Fruit fly (Drosophila melanogaster) whole organism, embryonic: ENCODE results near the gene loaf.

Experiments used
- Aef1 ChIP-seq: fragments of 200-800 bp; sonication (Bioruptor generic); IDR thresholded peaks from 3 replicates; pipeline ENCODE4 v1.3.6; 2022; ENCODE audit warnings: missing biosample characterization, missing genetic modification characterization
- CG10274 ChIP-seq: fragments of 200-800 bp; sonication (Bioruptor generic); optimal IDR thresholded peaks from 3 replicates; lab custom pipeline; 2017; ENCODE audit warnings: missing biosample characterization, mild to moderate bottlenecking, missing genetic modification characterization
- CG12236 ChIP-seq: fragments of 200-800 bp; sonication (Bioruptor generic); optimal IDR thresholded peaks from 2 replicates; lab custom pipeline; 2016; ENCODE audit warnings: missing biosample characterization, missing genetic modification characterization
- CG14441 ChIP-seq: fragments of 200-800 bp; sonication (Bioruptor generic); IDR thresholded peaks from 2 replicates; pipeline ENCODE4 v1.3.6; 2022; ENCODE audit warnings: missing biosample characterization, missing genetic modification characterization
- CG15073 ChIP-seq: fragments of 200-800 bp; sonication (Bioruptor generic); optimal IDR thresholded peaks from 2 replicates; lab custom pipeline; 2016; ENCODE audit warnings: missing biosample characterization, missing genetic modification characterization
- CG15269 ChIP-seq: fragments of 200-800 bp; sonication (Bioruptor generic); optimal IDR thresholded peaks from 2 replicates; lab custom pipeline; 2018; ENCODE audit warnings: missing biosample characterization, mild to moderate bottlenecking, missing genetic modification characterization, moderate library complexity
- CG1602 ChIP-seq: fragments of 200-800 bp; sonication (Bioruptor generic); optimal IDR thresholded peaks from 3 replicates; lab custom pipeline; 2016; ENCODE audit warnings: missing biosample characterization, missing genetic modification characterization
- CG17186 ChIP-seq: fragments of 200-800 bp; sonication (Bioruptor generic); optimal IDR thresholded peaks from 3 replicates; lab custom pipeline; 2017; ENCODE audit warnings: missing biosample characterization, missing genetic modification reagents, missing genetic modification characterization
- CG18599 ChIP-seq: fragments of 200-800 bp; sonication (Bioruptor generic); optimal IDR thresholded peaks from 3 replicates; lab custom pipeline; 2017; ENCODE audit warnings: missing biosample characterization, missing genetic modification characterization, mild to moderate bottlenecking, moderate library complexity, missing genetic modification reagents
- CG2120 ChIP-seq: fragments of 200-800 bp; sonication (Bioruptor generic); optimal IDR thresholded peaks from 3 replicates; lab custom pipeline; 2016; ENCODE audit warnings: missing biosample characterization, missing genetic modification characterization
- CG2712 ChIP-seq: fragments of 200-800 bp; optimal IDR thresholded peaks from 3 replicates; lab custom pipeline; 2019; ENCODE audit warnings: missing biosample characterization, mild to moderate bottlenecking, missing genetic modification characterization, moderate library complexity
- CG2889 ChIP-seq: fragments of 200-800 bp; sonication (Bioruptor generic); IDR thresholded peaks from 3 replicates; pipeline ENCODE4 v1.3.6; 2022; ENCODE audit warnings: missing biosample characterization, missing genetic modification characterization
- CG30020 ChIP-seq: fragments of 200-800 bp; optimal IDR thresholded peaks from 2 replicates; lab custom pipeline; 2019; ENCODE audit warnings: missing biosample characterization, mild to moderate bottlenecking, missing genetic modification characterization, moderate library complexity
- CG3065 ChIP-seq: fragments of 200-800 bp; sonication (Bioruptor generic); optimal IDR thresholded peaks from 2 replicates; lab custom pipeline; 2016; ENCODE audit warnings: missing biosample characterization, missing genetic modification characterization
- CG3847 ChIP-seq: fragments of 200-800 bp; sonication (Bioruptor generic); IDR thresholded peaks from 2 replicates; pipeline ENCODE4 v1.3.6; 2022; ENCODE audit warnings: missing biosample characterization, missing genetic modification characterization
- CG7271 ChIP-seq: fragments of 200-800 bp; sonication (Bioruptor generic); optimal IDR thresholded peaks from 2 replicates; lab custom pipeline; 2018; ENCODE audit warnings: missing biosample characterization, mild to moderate bottlenecking, missing genetic modification characterization, moderate library complexity
- CG8359 ChIP-seq: fragments of 200-800 bp; sonication (Bioruptor generic); optimal IDR thresholded peaks from 2 replicates; lab custom pipeline; 2017; ENCODE audit warnings: missing biosample characterization, mild to moderate bottlenecking, missing genetic modification characterization, borderline replicate concordance
- CG8924 ChIP-seq: fragments of 200-800 bp; optimal IDR thresholded peaks from 3 replicates; lab custom pipeline; 2019; ENCODE audit warnings: missing biosample characterization, mild to moderate bottlenecking, missing genetic modification characterization, moderate library complexity
- HmgZ ChIP-seq: fragments of 200-800 bp; sonication (Bioruptor generic); optimal IDR thresholded peaks from 2 replicates; lab custom pipeline; 2018; ENCODE audit warnings: missing biosample characterization, mild to moderate bottlenecking, missing genetic modification characterization
- MBD-R2 ChIP-seq: fragments of 200-800 bp; sonication (Bioruptor generic); IDR thresholded peaks from 2 replicates; pipeline ENCODE4 v1.3.6; 2022; ENCODE audit warnings: missing biosample characterization, missing genetic modification characterization
- Myb ChIP-seq: fragments of 200-800 bp; sonication (Bioruptor generic); optimal IDR thresholded peaks from 2 replicates; lab custom pipeline; 2016; ENCODE audit warnings: missing biosample characterization, missing genetic modification characterization
- Nf-YB ChIP-seq: fragments of 200-800 bp; sonication (Bioruptor generic); optimal IDR thresholded peaks from 3 replicates; lab custom pipeline; 2019; ENCODE audit warnings: missing biosample characterization, mild to moderate bottlenecking, missing genetic modification characterization, moderate library complexity
- Pdp1 ChIP-seq, 2 experiments: fragments of 200-800 bp; sonication (Bioruptor generic); optimal IDR thresholded peaks; 3 replicates each; lab custom pipeline; 2016; ENCODE audit warnings: missing biosample characterization in 2 of 2, missing genetic modification characterization in 2 of 2, mild to moderate bottlenecking in 1 of 2, moderate library complexity in 1 of 2
- Poxn ChIP-seq: fragments of 200-800 bp; sonication (Bioruptor generic); IDR thresholded peaks from 2 replicates; pipeline ENCODE4 v1.3.6; 2022; ENCODE audit warnings: missing biosample characterization, missing genetic modification characterization
- Scr ChIP-seq: fragments of 200-800 bp; sonication (Bioruptor generic); IDR thresholded peaks from 2 replicates; pipeline ENCODE4 v1.3.6; 2022; ENCODE audit warnings: missing biosample characterization, missing genetic modification characterization; ENCODE audit not compliant: partially characterized antibody
- Taf1 ChIP-seq: fragments of 200-800 bp; sonication (Bioruptor generic); IDR thresholded peaks from 2 replicates; pipeline ENCODE4 v1.3.6; 2022; ENCODE audit warnings: missing biosample characterization, missing genetic modification characterization
- Tbp ChIP-seq: fragments of >200 bp; optimal IDR thresholded peaks from 2 replicates; lab custom pipeline; 2018; ENCODE audit warnings: missing biosample characterization, missing genetic modification characterization
- Usf ChIP-seq: fragments of 200-800 bp; sonication (Bioruptor generic); optimal IDR thresholded peaks from 2 replicates; lab custom pipeline; 2017; ENCODE audit warnings: missing genotype, missing biosample characterization, missing genetic modification characterization
- YL-1 ChIP-seq: fragments of 200-800 bp; sonication (Bioruptor generic); optimal IDR thresholded peaks from 3 replicates; lab custom pipeline; 2017; ENCODE audit warnings: missing biosample characterization, mild to moderate bottlenecking, missing genetic modification characterization
- al ChIP-seq: fragments of 200-800 bp; sonication (Bioruptor generic); IDR thresholded peaks from 2 replicates; pipeline ENCODE4 v1.3.6; 2022; ENCODE audit warnings: missing biosample characterization, missing genetic modification characterization
- cad ChIP-seq: fragments of >200 bp; optimal IDR thresholded peaks from 2 replicates; lab custom pipeline; 2017; ENCODE audit warnings: missing biosample characterization, missing genetic modification characterization
- dimm ChIP-seq: fragments of 200-800 bp; sonication (Bioruptor generic); IDR thresholded peaks from 2 replicates; pipeline ENCODE4 v1.3.6; 2022; ENCODE audit warnings: missing biosample characterization, missing genetic modification characterization
- dmrt99B ChIP-seq: fragments of 200-800 bp; sonication (Bioruptor generic); optimal IDR thresholded peaks from 2 replicates; lab custom pipeline; 2018; ENCODE audit warnings: missing biosample characterization, mild to moderate bottlenecking, missing genetic modification characterization, moderate library complexity
- eyg ChIP-seq: fragments of 200-800 bp; sonication (Bioruptor generic); optimal IDR thresholded peaks from 3 replicates; lab custom pipeline; 2016; ENCODE audit warnings: missing biosample characterization, missing genetic modification characterization
- fd3F ChIP-seq: fragments of 200-800 bp; sonication (Bioruptor generic); optimal IDR thresholded peaks from 2 replicates; lab custom pipeline; 2018; ENCODE audit warnings: missing biosample characterization, mild to moderate bottlenecking, missing genetic modification characterization, moderate library complexity
- fu2 ChIP-seq: fragments of 200-800 bp; sonication (Bioruptor generic); optimal IDR thresholded peaks from 2 replicates; lab custom pipeline; 2016; ENCODE audit warnings: missing biosample characterization, missing genetic modification characterization
- gcm2 ChIP-seq: fragments of 200-800 bp; sonication (Bioruptor generic); optimal IDR thresholded peaks from 2 replicates; lab custom pipeline; 2016; ENCODE audit warnings: missing biosample characterization, missing genetic modification characterization
- grn ChIP-seq: fragments of 200-800 bp; sonication (Bioruptor generic); optimal IDR thresholded peaks from 3 replicates; lab custom pipeline; 2017; ENCODE audit warnings: missing biosample characterization, missing genetic modification characterization
- hkb ChIP-seq, 2 experiments: fragments of 200-800 bp in 1 of 2; fragments of >200 bp in 1 of 2; sonication (Bioruptor generic) in 1 of 2; IDR thresholded peaks in 1 of 2; optimal IDR thresholded peaks in 1 of 2; 2 replicates each; pipeline versions ENCODE4 v1.3.6 to Lab custom; 2017 to 2022; ENCODE audit warnings: missing biosample characterization in 1 of 2, missing genetic modification characterization in 1 of 2
- inv ChIP-seq: fragments of 200-800 bp; sonication (Bioruptor generic); IDR thresholded peaks from 2 replicates; pipeline ENCODE4 v1.3.6; 2022; ENCODE audit warnings: missing biosample characterization, missing genetic modification characterization; ENCODE audit not compliant: partially characterized antibody
- odd ChIP-seq: fragments of 200-800 bp; sonication (Bioruptor generic); optimal IDR thresholded peaks from 2 replicates; lab custom pipeline; 2017; ENCODE audit warnings: missing biosample characterization, mild to moderate bottlenecking, missing genetic modification characterization
- pros ChIP-seq: fragments of 200-800 bp; sonication (Bioruptor generic); optimal IDR thresholded peaks from 3 replicates; lab custom pipeline; 2019; ENCODE audit warnings: missing biosample characterization, mild to moderate bottlenecking, missing genetic modification characterization, moderate library complexity
- repo ChIP-seq: fragments of 200-800 bp; sonication (Bioruptor generic); optimal IDR thresholded peaks from 2 replicates; lab custom pipeline; 2016; ENCODE audit warnings: missing biosample characterization, missing genetic modification characterization
- sd ChIP-seq: fragments of 200-800 bp; sonication (Bioruptor generic); optimal IDR thresholded peaks from 3 replicates; lab custom pipeline; 2018; ENCODE audit warnings: missing biosample characterization, mild to moderate bottlenecking, missing genetic modification characterization, moderate library complexity
- sob ChIP-seq: fragments of 200-800 bp; sonication (Bioruptor generic); IDR thresholded peaks from 2 replicates; pipeline ENCODE4 v1.3.6; 2022; ENCODE audit warnings: missing biosample characterization, missing genetic modification characterization
- stc ChIP-seq: fragments of 200-800 bp; sonication (Bioruptor generic); IDR thresholded peaks from 2 replicates; pipeline ENCODE4 v1.3.6; 2022; ENCODE audit warnings: missing biosample characterization, missing genetic modification characterization
- tll ChIP-seq, 2 experiments: fragments of 200-800 bp in 1 of 2; fragments of >200 bp in 1 of 2; sonication (Bioruptor generic) in 1 of 2; optimal IDR thresholded peaks; 2 replicates each; lab custom pipeline; 2017 to 2019; ENCODE audit warnings: missing biosample characterization in 2 of 2, missing genetic modification characterization in 2 of 2, mild to moderate bottlenecking in 1 of 2, moderate library complexity in 1 of 2
- trh ChIP-seq: fragments of 200-800 bp; sonication (Bioruptor generic); optimal IDR thresholded peaks from 2 replicates; lab custom pipeline; 2016; ENCODE audit warnings: missing biosample characterization, missing genetic modification characterization
- vfl ChIP-seq: fragments of 200-800 bp; sonication (Bioruptor generic); optimal IDR thresholded peaks from 2 replicates; lab custom pipeline; 2016; ENCODE audit warnings: missing biosample characterization, missing genetic modification characterization
- vvl ChIP-seq: fragments of 200-800 bp; sonication (Bioruptor generic); IDR thresholded peaks from 2 replicates; pipeline ENCODE4 v1.3.6; 2022; ENCODE audit warnings: missing biosample characterization, missing genetic modification characterization

The loaf gene

DNA sequence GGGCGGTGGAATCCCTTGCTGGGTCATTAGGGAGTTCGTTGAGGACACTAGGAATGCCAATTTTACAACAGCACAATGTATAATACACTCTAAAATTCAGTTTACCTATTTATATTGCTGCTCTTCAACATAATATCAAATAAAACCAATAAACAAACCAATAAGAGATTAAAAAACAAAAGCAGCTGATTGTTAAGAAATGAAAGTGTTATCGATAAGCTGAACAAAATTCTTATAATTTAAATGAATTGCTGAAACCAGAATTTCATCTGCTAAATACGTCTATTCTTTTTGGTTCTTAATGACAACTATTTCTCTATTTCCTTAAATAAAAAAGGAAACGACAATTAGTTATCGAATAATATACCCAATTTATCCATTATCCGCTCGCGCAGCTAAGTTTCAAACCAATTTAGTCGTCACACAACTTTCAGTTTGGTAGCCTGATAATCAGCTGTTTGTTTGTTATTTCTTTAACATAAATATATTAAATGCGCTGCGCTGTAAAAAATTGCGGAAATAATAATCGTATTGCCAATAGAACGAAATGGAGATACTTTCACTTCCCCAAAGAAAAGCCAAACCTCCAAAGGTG, 74.7 kb downstream of the loaf start, which contains the start of the genes Pldn and CG14135 (continued):
- TF ChIP-seq vvl (GFP tag; lab: Robert Waterston, UW) (no peak), Scr (GFP tag; lab: Robert Waterston, UW) (peak; percentile 49), CG2120 (GFP tag; lab: Kevin White, UChicago) (no peak), Myb (GFP tag; lab: Kevin White, UChicago) (no peak), Nf-YB (GFP tag; lab: Kevin White, UChicago) (no peak), CG12236 (no peak), pros (GFP tag; lab: Kevin White, UChicago) (no peak), Pdp1 (GFP tag; optimal IDR thresholded peaks at IDR 0.05; lab: Kevin White, UChicago) (peak in 1 of 2 experiments; percentile 28), CG8359 (GFP tag; lab: Kevin White, UChicago) (no peak), trh (GFP tag; lab: Kevin White, UChicago) (no peak), sob (GFP tag; lab: Robert Waterston, UW) (no peak), dmrt99B (no peak), al (no peak), dimm (GFP tag; lab: Robert Waterston, UW) (no peak), sd (peak; percentile 33), CG14441 (no peak), eyg (GFP tag; lab: Kevin White, UChicago) (no peak), CG3065 (no peak), CG2712 (peak; percentile 16), Taf1 (GFP tag; lab: Robert Waterston, UW) (no peak), CG10274 (no peak), fd3F (GFP tag; lab: Kevin White, UChicago) (no peak), CG3847 (GFP tag; lab: Robert Waterston, UW) (no peak), inv (GFP tag; lab: Robert Waterston, UW) (no peak), HmgZ (tag; lab: Kevin White, UChicago) (peak; percentile 49), odd (no peak), CG15269 (tag; lab: Kevin White, UChicago) (no peak), YL-1 (GFP tag; lab: Kevin White, UChicago) (peak; percentile 50), CG1602 (GFP tag; lab: Kevin White, UChicago) (no peak), Tbp (GFP tag; lab: Kevin White, UChicago) (no peak), gcm2 (no peak), CG17186 (GFP tag; lab: Kevin White, UChicago) (no peak), MBD-R2 (peak; percentile 85), fu2 (no peak), Aef1 (GFP tag; lab: Robert Waterston, UW) (no peak), CG2889 (no peak), CG30020 (tag; lab: Kevin White, UChicago) (peak; percentile 24), Usf (GFP tag; lab: Kevin White, UChicago) (no peak), hkb (optimal IDR thresholded peaks at IDR 0.05; lab: Kevin White, UChicago) (no peak), hkb (GFP tag; IDR thresholded peaks at IDR 0.05; lab: Robert Waterston, UW) (no peak), CG7271 (no peak), Poxn (GFP tag; lab: Robert Waterston, UW) (no peak), stc (GFP tag; lab: Robert Waterston, UW) (no peak), CG15073 (no peak), grn (no peak), vfl (GFP tag; lab: Kevin White, UChicago) (no peak), cad (GFP tag; lab: Kevin White, UChicago) (peak; percentile 20), CG8924 (tag; lab: Kevin White, UChicago) (peak; percentile 75), tll (GFP tag; optimal IDR thresholded peaks at IDR 0.05; lab: Kevin White, UChicago) (no peak), repo (GFP tag; lab: Kevin White, UChicago) (no peak), CG18599 (GFP tag; lab: Kevin White, UChicago) (no peak)
